ENCODE assay signal across 6 fruit fly cellular contexts in the genomic region with DNA sequence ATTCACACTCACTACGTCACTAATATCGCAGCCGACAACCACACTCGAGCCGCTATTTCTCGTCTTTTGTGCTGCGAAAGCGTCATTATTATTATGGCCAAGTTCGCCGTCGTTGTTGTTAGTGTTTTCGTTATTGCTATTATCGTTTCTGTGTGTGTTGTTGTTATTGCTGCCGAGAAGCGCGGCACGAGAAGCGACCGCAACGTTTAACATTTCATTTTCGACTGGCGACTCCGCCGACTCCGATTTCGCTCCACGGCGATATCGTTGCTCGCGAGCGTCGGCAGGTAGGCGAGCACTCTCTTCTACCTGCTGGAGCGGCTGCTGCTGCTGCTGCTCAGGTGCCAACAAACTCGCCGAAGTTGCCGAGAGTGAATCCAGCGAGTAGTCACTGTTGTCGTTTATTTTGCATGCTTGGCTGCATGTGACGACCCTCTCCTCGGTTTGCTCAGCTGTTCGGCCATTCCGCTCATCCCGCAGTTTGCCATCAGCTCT.
TF ChIP-seq lines count a peak whose summit lies in the region.

No protein-coding gene starts in this region.

- no peak for TF ChIP-seq CTCF in whole organism, embryonic (GFP tag; optimal IDR thresholded peaks at IDR 0.05; lab: Kevin White, UChicago)

TF ChIP-seq in whole organism, 6 proteins besides CTCF, POLR2A, EP300 and RAD21:
- TF ChIP-seq Dll (optimal IDR thresholded peaks at IDR 0.05; lab: Kevin White, UChicago) (peak; percentile 69), CG8478 (optimal IDR thresholded peaks at IDR 0.05; lab: Kevin White, UChicago) (no peak), pan (optimal IDR thresholded peaks at IDR 0.05; lab: Kevin White, UChicago) (no peak), psq (optimal IDR thresholded peaks at IDR 0.05; lab: Kevin White, UChicago) (no peak), usp (GFP tag; optimal IDR thresholded peaks at IDR 0.05; lab: Kevin White, UChicago) (no peak), EcR (GFP tag; optimal IDR thresholded peaks at IDR 0.05; lab: Kevin White, UChicago) (no peak)

TF ChIP-seq in whole organism, adult, 20 proteins besides CTCF, POLR2A, EP300 and RAD21 (continues in another document):
- no peak for TF ChIP-seq pad (GFP tag; optimal IDR thresholded peaks at IDR 0.05; lab: Kevin White, UChicago)
- TF ChIP-seq CG11617 (GFP tag; optimal IDR thresholded peaks at IDR 0.05; lab: Kevin White, UChicago) = peak; percentile 7
- TF ChIP-seq Clk (GFP tag; optimal IDR thresholded peaks at IDR 0.05; lab: Kevin White, UChicago) = no peak
- TF ChIP-seq Crg-1 (GFP tag; optimal IDR thresholded peaks at IDR 0.05; lab: Kevin White, UChicago) = peak; percentile 18
- no peak for TF ChIP-seq cnc (optimal IDR thresholded peaks at IDR 0.05; lab: Kevin White, UChicago)
- no peak for TF ChIP-seq CG1620 (GFP tag; optimal IDR thresholded peaks at IDR 0.05; lab: Kevin White, UChicago)
- TF ChIP-seq CG7101 (tag; optimal IDR thresholded peaks at IDR 0.05; lab: Kevin White, UChicago) = peak; percentile 24
- peak; percentile 48 for TF ChIP-seq toe (GFP tag; optimal IDR thresholded peaks at IDR 0.05; lab: Kevin White, UChicago)
- no peak for TF ChIP-seq CG33017 (tag; optimal IDR thresholded peaks at IDR 0.05; lab: Kevin White, UChicago)
- no peak for TF ChIP-seq CG5204 (GFP tag; optimal IDR thresholded peaks at IDR 0.05; lab: Kevin White, UChicago)
- no peak for TF ChIP-seq CG14711 (tag; optimal IDR thresholded peaks at IDR 0.05; lab: Kevin White, UChicago)
- no peak for TF ChIP-seq CG7045 (GFP tag; optimal IDR thresholded peaks at IDR 0.05; lab: Kevin White, UChicago)
- peak; percentile 50 for TF ChIP-seq bab1 (GFP tag; optimal IDR thresholded peaks at IDR 0.05; lab: Kevin White, UChicago)
- peak; percentile 90 for TF ChIP-seq Mnt (GFP tag; optimal IDR thresholded peaks at IDR 0.05; lab: Kevin White, UChicago)
- no peak for TF ChIP-seq kay (GFP tag; lab: Kevin White, UChicago; ENCODE audit: borderline replicate concordance)
- no peak for TF ChIP-seq ovo (GFP tag; optimal IDR thresholded peaks at IDR 0.05; lab: Kevin White, UChicago)

TF ChIP-seq in whole organism, embryonic, 481 proteins besides CTCF, POLR2A, EP300 and RAD21 (continues in another document):
- no peak for TF ChIP-seq Bteb2 (GFP tag; optimal IDR thresholded peaks at IDR 0.05; lab: Kevin White, UChicago)
- TF ChIP-seq CG13287 (GFP tag; IDR thresholded peaks at IDR 0.05; lab: Robert Waterston, UW; ENCODE audit: partially characterized antibody) = peak; percentile 53; the same call in 1 of the 2 replicates
- TF ChIP-seq CG6272 (GFP tag; IDR thresholded peaks at IDR 0.05; lab: Robert Waterston, UW) = no peak
- TF ChIP-seq p53 (GFP tag; optimal IDR thresholded peaks at IDR 0.05; lab: Kevin White, UChicago) = no peak
- TF ChIP-seq CG15269 (tag; optimal IDR thresholded peaks at IDR 0.05; lab: Kevin White, UChicago) = peak; percentile 40
- TF ChIP-seq Bgb (GFP tag; IDR thresholded peaks at IDR 0.05; lab: Robert Waterston, UW; ENCODE audit: partially characterized antibody) = peak; percentile 56; the same call in 1 of the 2 replicates
- TF ChIP-seq sens (GFP tag; lab: Kevin White, UChicago) = peak; percentile 21
- peak; percentile 18 for TF ChIP-seq CG13296 (GFP tag; optimal IDR thresholded peaks at IDR 0.05; lab: Kevin White, UChicago)
- peak; percentile 11 for TF ChIP-seq CG3163 (GFP tag; optimal IDR thresholded peaks at IDR 0.05; lab: Kevin White, UChicago)
- peak; percentile 6 for TF ChIP-seq CG17829 (tag; optimal IDR thresholded peaks at IDR 0.05; lab: Kevin White, UChicago)
- TF ChIP-seq CG3281 (GFP tag; optimal IDR thresholded peaks at IDR 0.05; lab: Kevin White, UChicago) = no peak
- no peak for TF ChIP-seq Doc3 (GFP tag; IDR thresholded peaks at IDR 0.05; lab: Robert Waterston, UW; ENCODE audit: partially characterized antibody)
- TF ChIP-seq CG32532 (GFP tag; IDR thresholded peaks at IDR 0.05; lab: Robert Waterston, UW) = peak; percentile 35; the same call in 1 of the 2 replicates
- peak; percentile 9 for TF ChIP-seq cg (GFP tag; optimal IDR thresholded peaks at IDR 0.05; lab: Kevin White, UChicago)
- peak; percentile 0 for TF ChIP-seq CG2712 (tag; optimal IDR thresholded peaks at IDR 0.05; lab: Kevin White, UChicago)

TF ChIP-seq in whole organism, prepupa, 60 proteins besides CTCF, POLR2A, EP300 and RAD21 (continues in another document):
- TF ChIP-seq OdsH (GFP tag; optimal IDR thresholded peaks at IDR 0.05; lab: Kevin White, UChicago) = no peak
- peak; percentile 80 for TF ChIP-seq vri (GFP tag; optimal IDR thresholded peaks at IDR 0.05; lab: Kevin White, UChicago)
- TF ChIP-seq Sox14 (GFP tag; optimal IDR thresholded peaks at IDR 0.05; lab: Kevin White, UChicago) = peak; percentile 20
- TF ChIP-seq CG1621 (tag; optimal IDR thresholded peaks at IDR 0.05; lab: Kevin White, UChicago) = peak; percentile 49
- no peak for TF ChIP-seq Ets96B (tag; optimal IDR thresholded peaks at IDR 0.05; lab: Kevin White, UChicago)
- peak; percentile 45 for TF ChIP-seq CG3919 (GFP tag; optimal IDR thresholded peaks at IDR 0.05; lab: Kevin White, UChicago)
- peak; percentile 20 for TF ChIP-seq CG9139 (GFP tag; optimal IDR thresholded peaks at IDR 0.05; lab: Kevin White, UChicago)
- TF ChIP-seq eg (GFP tag; IDR thresholded peaks at IDR 0.05; lab: Robert Waterston, UW) = peak; percentile 8; the same call in 1 of the 3 replicates
- TF ChIP-seq CG6808 (GFP tag; optimal IDR thresholded peaks at IDR 0.05; lab: Kevin White, UChicago) = no peak
- no peak for TF ChIP-seq CG34406 (GFP tag; optimal IDR thresholded peaks at IDR 0.05; lab: Kevin White, UChicago)
- TF ChIP-seq Met (GFP tag; optimal IDR thresholded peaks at IDR 0.05; lab: Kevin White, UChicago) = no peak
- peak; percentile 76 for TF ChIP-seq Eip78C (GFP tag; lab: Kevin White, UChicago)
- peak; percentile 32 for TF ChIP-seq CG6854 (GFP tag; optimal IDR thresholded peaks at IDR 0.05; lab: Kevin White, UChicago)
- peak; percentile 48; the same call in 2 of the 3 replicates for TF ChIP-seq CG6163 (GFP tag; IDR thresholded peaks at IDR 0.05; lab: Robert Waterston, UW)
- peak; percentile 51 for TF ChIP-seq fkh (GFP tag; optimal IDR thresholded peaks at IDR 0.05; lab: Kevin White, UChicago)
- TF ChIP-seq net (GFP tag; optimal IDR thresholded peaks at IDR 0.05; lab: Kevin White, UChicago) = peak; percentile 30
- TF ChIP-seq esn (GFP tag; optimal IDR thresholded peaks at IDR 0.05; lab: Kevin White, UChicago) = peak; percentile 5

TF ChIP-seq in whole organism, pupa, 21 proteins besides CTCF, POLR2A, EP300 and RAD21:
- TF ChIP-seq CG4496 (GFP tag; IDR thresholded peaks at IDR 0.05; lab: Robert Waterston, UW) (peak; percentile 34; the same call in 2 of the 3 replicates), Snoo (tag; optimal IDR thresholded peaks at IDR 0.05; lab: Kevin White, UChicago) (no peak), EcR (GFP tag; optimal IDR thresholded peaks at IDR 0.05; lab: Kevin White, UChicago) (peak; percentile 73), CG14655 (GFP tag; optimal IDR thresholded peaks at IDR 0.05; lab: Kevin White, UChicago) (no peak), Ets98B (GFP tag; IDR thresholded peaks at IDR 0.05; lab: Robert Waterston, UW) (peak; percentile 37; the same call in 1 of the 2 replicates), CG32121 (GFP tag; IDR thresholded peaks at IDR 0.05; lab: Robert Waterston, UW) (0 out of 2 replicates have a peak, but pooled peaks have one; percentile 10), CG13204 (GFP tag; optimal IDR thresholded peaks at IDR 0.05; lab: Kevin White, UChicago) (peak; percentile 79)

TF ChIP-seq in whole organism, wandering third instar larva, 38 proteins besides CTCF, POLR2A, EP300 and RAD21:
- TF ChIP-seq GATAd (GFP tag; optimal IDR thresholded peaks at IDR 0.05; lab: Kevin White, UChicago) = no peak
- TF ChIP-seq dl (GFP tag; optimal IDR thresholded peaks at IDR 0.05; lab: Kevin White, UChicago; ENCODE audit: insufficient read depth in 1 of 2, partially characterized antibody in 2 of 2) = peak; percentile 76 to 82
- peak; percentile 87 for TF ChIP-seq Dif (GFP tag; optimal IDR thresholded peaks at IDR 0.05; lab: Kevin White, UChicago; ENCODE audit: partially characterized antibody)
- peak; percentile 4 for TF ChIP-seq Jra (GFP tag; optimal IDR thresholded peaks at IDR 0.05; lab: Kevin White, UChicago)
- TF ChIP-seq lola (GFP tag; optimal IDR thresholded peaks at IDR 0.05; lab: Kevin White, UChicago) = no peak
- TF ChIP-seq Hr83 (GFP tag; optimal IDR thresholded peaks at IDR 0.05; lab: Kevin White, UChicago; ENCODE audit: poor library complexity, severe bottlenecking) = peak; percentile 45
- peak; percentile 47 for TF ChIP-seq br (GFP tag; optimal IDR thresholded peaks at IDR 0.05; lab: Kevin White, UChicago)
- TF ChIP-seq Rel (GFP tag; optimal IDR thresholded peaks at IDR 0.05; lab: Kevin White, UChicago) = peak; percentile 51
- TF ChIP-seq Rel (tag; optimal IDR thresholded peaks at IDR 0.05; lab: Kevin White, UChicago) = no peak
- TF ChIP-seq pan (optimal IDR thresholded peaks at IDR 0.05; lab: Kevin White, UChicago) = no peak
- TF ChIP-seq foxo (GFP tag; optimal IDR thresholded peaks at IDR 0.05; lab: Kevin White, UChicago) = no peak
- TF ChIP-seq psq (GFP tag; optimal IDR thresholded peaks at IDR 0.05; lab: Kevin White, UChicago) = peak; percentile 34
- peak; percentile 7 for TF ChIP-seq OdsH (GFP tag; optimal IDR thresholded peaks at IDR 0.05; lab: Kevin White, UChicago)
- TF ChIP-seq CG9705 (GFP tag; optimal IDR thresholded peaks at IDR 0.05; lab: Kevin White, UChicago) = no peak
- TF ChIP-seq usp (GFP tag; optimal IDR thresholded peaks at IDR 0.05; lab: Kevin White, UChicago) = no peak
- peak; percentile 23 for TF ChIP-seq Sp1 (GFP tag; optimal IDR thresholded peaks at IDR 0.05; lab: Kevin White, UChicago)
- no peak for TF ChIP-seq Mio (GFP tag; optimal IDR thresholded peaks at IDR 0.05; lab: Kevin White, UChicago)
- no peak for TF ChIP-seq Hnf4 (GFP tag; optimal IDR thresholded peaks at IDR 0.05; lab: Kevin White, UChicago)
- no peak for TF ChIP-seq jim (GFP tag; optimal IDR thresholded peaks at IDR 0.05; lab: Kevin White, UChicago)
- TF ChIP-seq h (GFP tag; optimal IDR thresholded peaks at IDR 0.05; lab: Kevin White, UChicago) = peak; percentile 56
- TF ChIP-seq Hr78 (GFP tag; optimal IDR thresholded peaks at IDR 0.05; lab: Kevin White, UChicago) = no peak
- no peak for TF ChIP-seq woc (GFP tag; optimal IDR thresholded peaks at IDR 0.05; lab: Kevin White, UChicago)
- no peak for TF ChIP-seq Abd-B (GFP tag; optimal IDR thresholded peaks at IDR 0.05; lab: Kevin White, UChicago)
- peak; percentile 40 for TF ChIP-seq rgr (GFP tag; optimal IDR thresholded peaks at IDR 0.05; lab: Kevin White, UChicago)
